Worm (Caenorhabditis elegans) whole organism, young adult: ENCODE results near the gene pes-10.

ENCODE experiments used
- B0336.3 ChIP-seq: fragments of 200-800 bp; sonication (Bioruptor generic); IDR thresholded peaks from 2 replicates; pipeline ENCODE4 v1.3.6; 2022; ENCODE audit warnings: missing genetic modification characterization, missing compliant biosample characterization
- F23B12.7 ChIP-seq: sonication (generic microtip); optimal IDR thresholded peaks from 2 replicates; lab custom pipeline; 2017; ENCODE audit warnings: missing genetic modification characterization, mild to moderate bottlenecking, missing compliant biosample characterization, antibody characterized with exemption, moderate library complexity; ENCODE audit not compliant: insufficient read depth
- K11D2.4 ChIP-seq: fragments of 200-800 bp; sonication (Bioruptor generic); IDR thresholded peaks from 2 replicates; pipeline ENCODE4 v1.3.6; 2022; ENCODE audit warnings: missing genetic modification reagents, missing genetic modification characterization, missing compliant biosample characterization
- K12H6.12 ChIP-seq: fragments of 200-800 bp; sonication (Bioruptor generic); optimal IDR thresholded peaks from 2 replicates; lab custom pipeline; 2018; ENCODE audit warnings: mild to moderate bottlenecking, missing genetic modification characterization, missing compliant biosample characterization
- Y53F4B.3 ChIP-seq: fragments of 200-800 bp; sonication (Bioruptor generic); IDR thresholded peaks from 2 replicates; pipeline ENCODE4 v1.3.6; 2022; ENCODE audit warnings: missing genetic modification reagents, missing genetic modification characterization, missing compliant biosample characterization
- Y95B8A.8 ChIP-seq: fragments of 200-800 bp; sonication (Bioruptor generic); IDR thresholded peaks from 2 replicates; pipeline ENCODE4 v1.3.6; 2022; ENCODE audit warnings: missing genetic modification reagents, missing genetic modification characterization, missing compliant biosample characterization
- ZK185.1 ChIP-seq: sonication (generic microtip); optimal IDR thresholded peaks from 2 replicates; lab custom pipeline; 2016; ENCODE audit warnings: mild to moderate bottlenecking, missing genetic modification characterization, missing compliant biosample characterization; ENCODE audit not compliant: poor library complexity, severe bottlenecking
- akir-1 ChIP-seq: fragments of 200-800 bp; sonication (Bioruptor generic); optimal IDR thresholded peaks from 2 replicates; lab custom pipeline; 2018; ENCODE audit warnings: mild to moderate bottlenecking, missing genetic modification characterization, moderate library complexity, missing compliant biosample characterization
- ama-1 ChIP-seq, 3 experiments: fragments of 150-350 bp in 1 of 3; sonication (generic microtip) in 2 of 3; optimal IDR thresholded peaks; 2 replicates each; lab custom pipeline; 2014 to 2018; ENCODE audit warnings: missing biosample characterization in 2 of 3, missing genetic modification characterization in 2 of 3, missing genetic modification reagents in 2 of 3
- atf-7 ChIP-seq: sonication (generic microtip); optimal IDR thresholded peaks from 2 replicates; lab custom pipeline; 2017; ENCODE audit warnings: mild to moderate bottlenecking, missing genetic modification characterization, missing compliant biosample characterization
- attf-5 ChIP-seq: fragments of 200-800 bp; sonication (Bioruptor generic); optimal IDR thresholded peaks from 2 replicates; lab custom pipeline; 2018; ENCODE audit warnings: mild to moderate bottlenecking, missing genetic modification characterization, missing compliant biosample characterization
- cebp-1 ChIP-seq, 2 experiments: fragments of 200-800 bp in 1 of 2; sonication (Bioruptor generic) in 1 of 2; sonication (generic microtip) in 1 of 2; IDR thresholded peaks in 1 of 2; optimal IDR thresholded peaks in 1 of 2; 2 replicates each; pipeline versions ENCODE4 v1.3.6 to Lab custom; 2017 to 2022; ENCODE audit warnings: missing compliant biosample characterization in 2 of 2, missing genetic modification characterization in 2 of 2, mild to moderate bottlenecking in 1 of 2, missing genetic modification reagents in 1 of 2, moderate library complexity in 1 of 2
- ceh-27 ChIP-seq: fragments of 200-800 bp; sonication (Bioruptor generic); optimal IDR thresholded peaks from 2 replicates; lab custom pipeline; 2018; ENCODE audit warnings: mild to moderate bottlenecking, missing genetic modification characterization, moderate library complexity, missing compliant biosample characterization
- chd-7 ChIP-seq: sonication (generic microtip); optimal IDR thresholded peaks from 2 replicates; lab custom pipeline; 2016; ENCODE audit warnings: mild to moderate bottlenecking, missing genetic modification characterization, moderate library complexity, missing compliant biosample characterization
- dpff-1 ChIP-seq: sonication (generic microtip); optimal IDR thresholded peaks from 2 replicates; lab custom pipeline; 2017; ENCODE audit warnings: mild to moderate bottlenecking, missing genetic modification characterization, missing compliant biosample characterization
- efl-1 ChIP-seq: fragments of 150-350 bp; optimal IDR thresholded peaks from 2 replicates; lab custom pipeline; 2014; ENCODE audit warnings: missing biosample characterization, missing genetic modification reagents, missing genetic modification characterization
- egrh-3 ChIP-seq: fragments of 200-800 bp; sonication (Bioruptor generic); IDR thresholded peaks from 2 replicates; pipeline ENCODE4 v1.3.6; 2022; ENCODE audit warnings: missing genetic modification reagents, missing genetic modification characterization, missing compliant biosample characterization
- ets-4 ChIP-seq: fragments of 200-800 bp; sonication (Bioruptor generic); optimal IDR thresholded peaks from 2 replicates; lab custom pipeline; 2018; ENCODE audit warnings: mild to moderate bottlenecking, missing genetic modification characterization, missing compliant biosample characterization
- hmg-1.2 ChIP-seq: fragments of 200-800 bp; sonication (Bioruptor generic); IDR thresholded peaks from 2 replicates; pipeline ENCODE4 v1.3.6; 2022; ENCODE audit warnings: missing genetic modification reagents, missing genetic modification characterization, missing compliant biosample characterization
- hrde-1 ChIP-seq: sonication (generic microtip); optimal IDR thresholded peaks from 2 replicates; lab custom pipeline; 2016; ENCODE audit warnings: missing genetic modification characterization, mild to moderate bottlenecking, missing compliant biosample characterization, moderate library complexity, missing genotype, missing genetic modification reagents, borderline replicate concordance
- hsf-1 ChIP-seq: fragments of 200-800 bp; sonication (Bioruptor generic); IDR thresholded peaks from 2 replicates; pipeline ENCODE4 v1.3.6; 2022; ENCODE audit warnings: missing genetic modification reagents, missing genetic modification characterization, missing compliant biosample characterization
- let-607 ChIP-seq, 2 experiments: fragments of 200-800 bp in 1 of 2; sonication (Bioruptor generic) in 1 of 2; sonication (generic microtip) in 1 of 2; optimal IDR thresholded peaks; 2 replicates each; lab custom pipeline; 2016 to 2018; ENCODE audit warnings: mild to moderate bottlenecking in 2 of 2, missing compliant biosample characterization in 2 of 2, missing genetic modification characterization in 2 of 2, moderate library complexity in 2 of 2, missing genotype in 1 of 2
- lin-40 ChIP-seq: sonication (generic microtip); optimal IDR thresholded peaks from 2 replicates; lab custom pipeline; 2016; ENCODE audit warnings: missing genetic modification characterization, mild to moderate bottlenecking, missing compliant biosample characterization, missing genotype, missing genetic modification reagents
- lin-54 ChIP-seq: fragments of 200-800 bp; sonication (Bioruptor generic); optimal IDR thresholded peaks from 2 replicates; lab custom pipeline; 2018; ENCODE audit warnings: mild to moderate bottlenecking, missing genetic modification characterization, missing compliant biosample characterization
- madf-10 ChIP-seq: sonication (generic microtip); optimal IDR thresholded peaks from 2 replicates; lab custom pipeline; 2016; ENCODE audit warnings: mild to moderate bottlenecking, missing genetic modification characterization, missing compliant biosample characterization
- madf-6 ChIP-seq: fragments of 200-800 bp; sonication (Bioruptor generic); IDR thresholded peaks from 2 replicates; pipeline ENCODE4 v1.3.6; 2022; ENCODE audit warnings: missing genetic modification reagents, missing genetic modification characterization, missing compliant biosample characterization
- mcd-1 ChIP-seq: fragments of 200-800 bp; sonication (Bioruptor generic); IDR thresholded peaks from 2 replicates; pipeline ENCODE4 v1.3.6; 2022; ENCODE audit warnings: missing genetic modification reagents, missing genetic modification characterization, missing compliant biosample characterization
- mxl-1 ChIP-seq: sonication (generic microtip); optimal IDR thresholded peaks from 2 replicates; lab custom pipeline; 2016; ENCODE audit warnings: missing genetic modification characterization, missing compliant biosample characterization
- nfyb-1 ChIP-seq: fragments of 200-800 bp; sonication (Bioruptor generic); IDR thresholded peaks from 2 replicates; pipeline ENCODE4 v1.3.6; 2022; ENCODE audit warnings: missing genetic modification reagents, missing genetic modification characterization, missing compliant biosample characterization
- nhr-80 ChIP-seq: sonication (generic microtip); optimal IDR thresholded peaks from 2 replicates; lab custom pipeline; 2016; ENCODE audit warnings: missing genetic modification characterization, missing compliant biosample characterization
- nhr-90 ChIP-seq: sonication (generic microtip); optimal IDR thresholded peaks from 2 replicates; lab custom pipeline; 2016; ENCODE audit warnings: missing genotype, mild to moderate bottlenecking, missing genetic modification characterization, missing compliant biosample characterization
- pha-4 ChIP-seq: fragments of 150-350 bp; sonication (generic microtip); optimal IDR thresholded peaks from 2 replicates; lab custom pipeline; 2014; ENCODE audit warnings: missing biosample characterization, missing genetic modification reagents, missing genetic modification characterization
- repo-1 ChIP-seq: sonication (generic microtip); optimal IDR thresholded peaks from 2 replicates; lab custom pipeline; 2017; ENCODE audit warnings: mild to moderate bottlenecking, missing genetic modification characterization, missing compliant biosample characterization
- snpc-4 ChIP-seq, 5 experiments: fragments of 150-350 bp in 1 of 5; sonication (generic microtip) in 4 of 5; optimal IDR thresholded peaks; 2 replicates each; lab custom pipeline; 2014 to 2018; ENCODE audit warnings: missing genetic modification characterization in 5 of 5, missing biosample characterization in 3 of 5, antibody characterized with exemption in 2 of 5, mild to moderate bottlenecking in 2 of 5, missing compliant biosample characterization in 2 of 5, missing genotype in 2 of 5, moderate library complexity in 2 of 5, missing genetic modification reagents in 1 of 5
- somi-1 ChIP-seq: fragments of 200-800 bp; sonication (Bioruptor generic); optimal IDR thresholded peaks from 2 replicates; lab custom pipeline; 2018; ENCODE audit warnings: mild to moderate bottlenecking, missing genetic modification characterization, missing compliant biosample characterization
- tbp1 ChIP-seq: fragments of 200-800 bp; sonication (Bioruptor generic); optimal IDR thresholded peaks from 2 replicates; lab custom pipeline; 2018; ENCODE audit warnings: mild to moderate bottlenecking, missing genetic modification characterization, missing compliant biosample characterization
- tbx-9 ChIP-seq: sonication (generic microtip); optimal IDR thresholded peaks from 2 replicates; lab custom pipeline; 2016; ENCODE audit warnings: borderline replicate concordance, missing genetic modification characterization, inconsistent platforms, missing compliant biosample characterization
- tlf-1 ChIP-seq: fragments of 200-800 bp; sonication (Bioruptor generic); optimal IDR thresholded peaks from 2 replicates; lab custom pipeline; 2018; ENCODE audit warnings: mild to moderate bottlenecking, missing genetic modification characterization, missing compliant biosample characterization
- zfh-2 ChIP-seq: fragments of 200-800 bp; sonication (Bioruptor generic); conservative IDR thresholded peaks from 2 replicates; pipeline ENCODE4 v1.3.6; 2022; ENCODE audit warnings: missing genetic modification reagents, missing genetic modification characterization, missing compliant biosample characterization
- zim-3 ChIP-seq: sonication (generic microtip); optimal IDR thresholded peaks from 2 replicates; lab custom pipeline; 2017; ENCODE audit warnings: mild to moderate bottlenecking, missing genetic modification characterization, moderate library complexity, missing compliant biosample characterization
- ztf-22 ChIP-seq: fragments of 200-800 bp; sonication (Bioruptor generic); optimal IDR thresholded peaks from 2 replicates; lab custom pipeline; 2018; ENCODE audit warnings: mild to moderate bottlenecking, missing genetic modification characterization, moderate library complexity, missing compliant biosample characterization
- ztf-26 ChIP-seq: sonication (generic microtip); optimal IDR thresholded peaks from 2 replicates; lab custom pipeline; 2017; ENCODE audit warnings: missing genetic modification characterization, missing compliant biosample characterization

pes-10 gene

DNA sequence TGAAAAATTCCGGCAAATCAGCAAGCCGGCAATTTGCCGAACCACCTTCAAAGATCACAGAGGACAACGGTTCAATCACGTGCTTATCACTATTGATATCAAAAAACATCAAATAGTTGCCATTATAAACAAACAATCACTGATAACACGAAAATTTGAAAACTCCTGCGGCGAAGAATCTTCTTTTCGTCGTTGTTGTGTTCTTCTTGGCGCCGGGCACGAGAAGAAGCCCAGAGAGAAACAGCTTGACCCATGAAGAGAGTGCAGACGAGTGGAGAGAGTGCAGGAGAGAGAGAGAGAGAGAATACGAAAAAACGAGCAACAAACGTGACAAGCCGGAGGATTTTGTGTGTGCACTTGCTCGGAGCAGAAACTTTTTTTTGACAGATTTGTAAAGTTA lies 31.1 kb upstream of the pes-10 start:
- peak; percentile 53 for TF ChIP-seq lin-40
- peak; percentile 60 for TF ChIP-seq chd-7 (tag; lab: Kevin White, UChicago)
- peak; percentile 67 for TF ChIP-seq madf-10 (tag; lab: Kevin White, UChicago)
- peak; percentile 28 for TF ChIP-seq ama-1 (optimal IDR thresholded peaks at IDR 0.05; lab: Kevin White, UChicago)
- TF ChIP-seq ama-1 (GFP tag; optimal IDR thresholded peaks at IDR 0.05; lab: Kevin White, UChicago) = no peak
- no peak for TF ChIP-seq nfyb-1 (GFP tag; lab: Robert Waterston, UW)
- peak; percentile 19 for TF ChIP-seq ceh-27 (GFP tag; lab: Kevin White, UChicago)
- TF ChIP-seq nhr-80 = peak; percentile 94
- no peak for TF ChIP-seq pha-4 (tag; lab: Kevin White, UChicago)
- no peak for TF ChIP-seq hrde-1
- TF ChIP-seq mcd-1 (GFP tag; lab: Robert Waterston, UW) = 0 out of 2 replicates have a peak, but pooled peaks have one; percentile 22
- peak; percentile 23 for TF ChIP-seq ztf-26 (tag; lab: Kevin White, UChicago)
- TF ChIP-seq ztf-22 (GFP tag; lab: Kevin White, UChicago) = peak; percentile 66
- no peak for TF ChIP-seq dpff-1 (tag; lab: Kevin White, UChicago)
- TF ChIP-seq snpc-4 (GFP tag; optimal IDR thresholded peaks at IDR 0.05; lab: Kevin White, UChicago) = no peak
- peak in 3 of 4 experiments; percentile 8 to 50 (median 17) for TF ChIP-seq snpc-4 (tag; optimal IDR thresholded peaks at IDR 0.05; lab: Kevin White, UChicago)
- TF ChIP-seq B0336.3 (GFP tag; lab: Robert Waterston, UW) = peak; percentile 77; the same call in 1 of the 2 replicates
- peak; percentile 75 for TF ChIP-seq zfh-2 (GFP tag; lab: Robert Waterston, UW)
- peak; percentile 15 for TF ChIP-seq K12H6.12 (tag; lab: Kevin White, UChicago)
- peak; percentile 40; the same call in 1 of the 2 replicates for TF ChIP-seq egrh-3 (GFP tag; lab: Robert Waterston, UW)
- no peak for TF ChIP-seq zim-3 (tag; lab: Kevin White, UChicago)
- TF ChIP-seq efl-1 (GFP tag; lab: Kevin White, UChicago) = no peak
- TF ChIP-seq cebp-1 (GFP tag; IDR thresholded peaks at IDR 0.05; lab: Robert Waterston, UW) = no peak
- peak; percentile 71 for TF ChIP-seq cebp-1 (tag; optimal IDR thresholded peaks at IDR 0.05; lab: Kevin White, UChicago)
- peak; percentile 45 for TF ChIP-seq atf-7 (tag; lab: Kevin White, UChicago)
- peak; percentile 24 for TF ChIP-seq repo-1 (tag; lab: Kevin White, UChicago)
- no peak for TF ChIP-seq somi-1 (GFP tag; lab: Kevin White, UChicago)
- peak; percentile 57 for TF ChIP-seq attf-5 (GFP tag; lab: Kevin White, UChicago)
- TF ChIP-seq lin-54 (GFP tag; lab: Kevin White, UChicago) = peak; percentile 14
- no peak for TF ChIP-seq akir-1 (GFP tag; lab: Kevin White, UChicago)
- TF ChIP-seq mxl-1 = peak; percentile 16
- peak; percentile 54 for TF ChIP-seq F23B12.7 (tag; lab: Kevin White, UChicago)
- 0 out of 2 replicates have a peak, but pooled peaks have one; percentile 59 for TF ChIP-seq Y95B8A.8
- peak; percentile 50 for TF ChIP-seq ets-4 (GFP tag; lab: Kevin White, UChicago)
- TF ChIP-seq nhr-90 (tag; lab: Kevin White, UChicago) = peak; percentile 29
- no peak for TF ChIP-seq ZK185.1
- peak in 1 of 2 experiments; percentile 53 for TF ChIP-seq let-607 (tag; optimal IDR thresholded peaks at IDR 0.05; lab: Kevin White, UChicago)
- no peak for TF ChIP-seq hsf-1 (GFP tag; lab: Robert Waterston, UW)
- TF ChIP-seq tbp1 (GFP tag; lab: Kevin White, UChicago) = peak; percentile 62
- peak; percentile 48; the same call in 1 of the 2 replicates for TF ChIP-seq K11D2.4 (GFP tag; lab: Robert Waterston, UW)
- peak; percentile 40 for TF ChIP-seq tlf-1 (GFP tag; lab: Kevin White, UChicago)
- TF ChIP-seq Y53F4B.3 = no peak
- no peak for TF ChIP-seq tbx-9
- peak; percentile 75; the same call in 1 of the 2 replicates for TF ChIP-seq hmg-1.2 (GFP tag; lab: Robert Waterston, UW)
- TF ChIP-seq madf-6 (GFP tag; lab: Robert Waterston, UW) = 0 out of 2 replicates have a peak, but pooled peaks have one; percentile 19
- TF ChIP-seq, all 124 proteins: peak for 30
